Worm (Caenorhabditis elegans) whole organism, late embryonic: ENCODE data around the gene T07F12.4.

ENCODE experiments used
- nhr-11 ChIP-seq: fragments of 150-350 bp; optimal IDR thresholded peaks from 2 replicates; lab custom pipeline; 2014; ENCODE audit warnings: missing biosample characterization, missing genetic modification characterization
- rnt-1 ChIP-seq: sonication (generic microtip); optimal IDR thresholded peaks from 2 replicates; lab custom pipeline; 2016; ENCODE audit warnings: missing genetic modification characterization, missing compliant biosample characterization
- sox-4 ChIP-seq: sonication (generic microtip); optimal IDR thresholded peaks from 2 replicates; lab custom pipeline; 2017; ENCODE audit warnings: mild to moderate bottlenecking, missing genetic modification characterization, inconsistent platforms, missing compliant biosample characterization
- tbx-2 ChIP-seq: sonication (generic microtip); optimal IDR thresholded peaks from 2 replicates; lab custom pipeline; 2016; ENCODE audit warnings: missing genetic modification characterization, missing compliant biosample characterization

ce11 chrX:4947749-4948148 is 47.1 kb upstream of the T07F12.4 start, which contains the start of gene tyra-3:
- TF ChIP-seq tbx-2 = no peak
- TF ChIP-seq sox-4 = no peak
- no peak for TF ChIP-seq nhr-11 (tag; lab: Kevin White, UChicago)
- TF ChIP-seq rnt-1 (tag; lab: Kevin White, UChicago) = no peak
